Fruit fly (Drosophila melanogaster) whole organism, wandering third instar larva: ENCODE measurements around the gene CG32246.

Experiments used
- Abd-B ChIP-seq: fragments of >200 bp; optimal IDR thresholded peaks from 2 replicates; lab custom pipeline; 2017; ENCODE audit warnings: missing biosample characterization, missing genetic modification characterization
- CG9705 ChIP-seq: fragments of 200-800 bp; sonication (Bioruptor generic); optimal IDR thresholded peaks from 2 replicates; lab custom pipeline; 2018; ENCODE audit warnings: missing biosample characterization, mild to moderate bottlenecking, missing genetic modification characterization
- CrebA ChIP-seq: fragments of 200-800 bp; sonication (Bioruptor generic); optimal IDR thresholded peaks from 2 replicates; lab custom pipeline; 2016; ENCODE audit warnings: missing biosample characterization, mild to moderate bottlenecking, missing genetic modification characterization, borderline replicate concordance
- Dfd ChIP-seq: fragments of >200 bp; optimal IDR thresholded peaks from 2 replicates; lab custom pipeline; 2017; ENCODE audit warnings: missing biosample characterization, missing genetic modification characterization
- Dif ChIP-seq: fragments of 200-275, 200-300 bp; sonication (Bioruptor generic); optimal IDR thresholded peaks from 2 replicates; lab custom pipeline; 2018; ENCODE audit warnings: missing biosample characterization, missing genetic modification characterization; ENCODE audit not compliant: partially characterized antibody
- GATAd ChIP-seq: sonication (Bioruptor generic); optimal IDR thresholded peaks from 2 replicates; lab custom pipeline; 2016; ENCODE audit warnings: missing biosample characterization, missing genetic modification characterization
- HLH106 ChIP-seq: fragments of 200-800 bp; optimal IDR thresholded peaks from 3 replicates; lab custom pipeline; 2019; ENCODE audit warnings: missing biosample characterization, mild to moderate bottlenecking, missing genetic modification characterization, moderate library complexity
- Hnf4 ChIP-seq: fragments of 200-800 bp; sonication (Bioruptor generic); optimal IDR thresholded peaks from 2 replicates; lab custom pipeline; 2016; ENCODE audit warnings: missing biosample characterization, mild to moderate bottlenecking, missing genetic modification characterization
- Hr78 ChIP-seq: fragments of >200 bp; optimal IDR thresholded peaks from 2 replicates; lab custom pipeline; 2017; ENCODE audit warnings: missing biosample characterization, missing genetic modification characterization
- Hr83 ChIP-seq: fragments of 200-300 bp; sonication (Bioruptor generic); optimal IDR thresholded peaks from 2 replicates; lab custom pipeline; 2016; ENCODE audit warnings: missing biosample characterization, mild to moderate bottlenecking, missing genetic modification characterization, moderate library complexity; ENCODE audit not compliant: poor library complexity, severe bottlenecking
- Jra ChIP-seq: sonication (Bioruptor generic); optimal IDR thresholded peaks from 2 replicates; lab custom pipeline; 2016; ENCODE audit warnings: missing biosample characterization, missing genetic modification characterization
- Mio ChIP-seq: sonication (Bioruptor generic); optimal IDR thresholded peaks from 2 replicates; lab custom pipeline; 2016; ENCODE audit warnings: missing biosample characterization, missing genetic modification characterization
- Myc ChIP-seq: fragments of >200 bp; optimal IDR thresholded peaks from 2 replicates; lab custom pipeline; 2017
- N ChIP-seq: fragments of >200 bp; optimal IDR thresholded peaks from 2 replicates; lab custom pipeline; 2018; ENCODE audit warnings: missing biosample characterization, missing external identifiers, missing genetic modification characterization
- OdsH ChIP-seq: fragments of 200-800 bp; sonication (Bioruptor generic); optimal IDR thresholded peaks from 2 replicates; lab custom pipeline; 2016; ENCODE audit warnings: missing biosample characterization, mild to moderate bottlenecking, missing genetic modification characterization
- Rel ChIP-seq, 2 experiments: fragments of 200-800 bp; sonication (Bioruptor generic) in 1 of 2; optimal IDR thresholded peaks; 2 replicates in 1 of 2; 3 replicates in 1 of 2; lab custom pipeline; 2016 to 2019; ENCODE audit warnings: mild to moderate bottlenecking in 2 of 2, missing biosample characterization in 2 of 2, missing genetic modification characterization in 2 of 2, moderate library complexity in 1 of 2
- Sp1 ChIP-seq: fragments of 200-800 bp; sonication (Bioruptor generic); optimal IDR thresholded peaks from 3 replicates; lab custom pipeline; 2019; ENCODE audit warnings: missing biosample characterization, mild to moderate bottlenecking, missing genetic modification characterization, moderate library complexity
- Vsx2 ChIP-seq: fragments of 200-300, 225-300 bp; sonication (Bioruptor generic); optimal IDR thresholded peaks from 2 replicates; lab custom pipeline; 2018; ENCODE audit warnings: missing biosample characterization, missing genetic modification characterization; ENCODE audit not compliant: partially characterized antibody
- br ChIP-seq: fragments of 200-800 bp; sonication (Bioruptor generic); optimal IDR thresholded peaks from 2 replicates; lab custom pipeline; 2016; ENCODE audit warnings: missing biosample characterization, missing genetic modification characterization
- brk ChIP-seq: fragments of 200-800 bp; sonication (Bioruptor generic); optimal IDR thresholded peaks from 2 replicates; lab custom pipeline; 2016; ENCODE audit warnings: missing biosample characterization, mild to moderate bottlenecking, missing genetic modification characterization
- dl ChIP-seq, 2 experiments: fragments of 175-275, 200-275 bp in 1 of 2; fragments of 200-275 bp in 1 of 2; sonication (Bioruptor generic); optimal IDR thresholded peaks; lab custom pipeline; 2018; ENCODE audit warnings: mild to moderate bottlenecking in 2 of 2, missing biosample characterization in 2 of 2, missing genetic modification characterization in 2 of 2, moderate library complexity in 2 of 2; ENCODE audit not compliant: partially characterized antibody in 2 of 2, insufficient read depth in 1 of 2
- dmrt93B ChIP-seq: fragments of 200-800 bp; sonication (Bioruptor generic); optimal IDR thresholded peaks from 2 replicates; lab custom pipeline; 2018; ENCODE audit warnings: missing biosample characterization, mild to moderate bottlenecking, missing genetic modification characterization
- dsf ChIP-seq: sonication (Bioruptor generic); optimal IDR thresholded peaks from 2 replicates; lab custom pipeline; 2016; ENCODE audit warnings: missing biosample characterization, missing genetic modification characterization, borderline replicate concordance
- ey ChIP-seq: fragments of 200-800 bp; sonication (Bioruptor generic); optimal IDR thresholded peaks from 2 replicates; lab custom pipeline; 2016; ENCODE audit warnings: missing biosample characterization, missing genetic modification characterization
- foxo ChIP-seq, 2 experiments: fragments of 200-800 bp; sonication (Bioruptor generic); optimal IDR thresholded peaks; 2 replicates in 1 of 2; 3 replicates in 1 of 2; lab custom pipeline; 2016 to 2017; ENCODE audit warnings: missing biosample characterization in 2 of 2, missing genetic modification characterization in 2 of 2
- fru ChIP-seq: fragments of 200-800 bp; sonication (Bioruptor generic); optimal IDR thresholded peaks from 3 replicates; lab custom pipeline; 2016; ENCODE audit warnings: missing biosample characterization, mild to moderate bottlenecking, missing genetic modification characterization
- h ChIP-seq: fragments of 200-800 bp; sonication (Bioruptor generic); optimal IDR thresholded peaks from 3 replicates; lab custom pipeline; 2016; ENCODE audit warnings: missing biosample characterization, mild to moderate bottlenecking, missing genetic modification characterization
- jim ChIP-seq: fragments of 175-275, 200-325 bp; sonication (Bioruptor generic); optimal IDR thresholded peaks from 2 replicates; lab custom pipeline; 2016; ENCODE audit warnings: missing biosample characterization, mild to moderate bottlenecking, missing genetic modification characterization
- lola ChIP-seq: fragments of >200 bp; optimal IDR thresholded peaks from 2 replicates; lab custom pipeline; 2017; ENCODE audit warnings: missing biosample characterization, missing genetic modification characterization
- pan ChIP-seq: fragments of >200 bp; optimal IDR thresholded peaks from 2 replicates; lab custom pipeline; 2017
- psq ChIP-seq: fragments of 200-800 bp; sonication (Bioruptor generic); optimal IDR thresholded peaks from 3 replicates; lab custom pipeline; 2017; ENCODE audit warnings: missing biosample characterization, mild to moderate bottlenecking, missing genetic modification characterization, moderate library complexity
- rgr ChIP-seq: fragments of 200-800 bp; sonication (Bioruptor generic); optimal IDR thresholded peaks from 3 replicates; lab custom pipeline; 2016; ENCODE audit warnings: missing biosample characterization, mild to moderate bottlenecking, missing genetic modification characterization
- sage ChIP-seq: fragments of 200-800 bp; sonication (Bioruptor generic); optimal IDR thresholded peaks from 2 replicates; lab custom pipeline; 2016; ENCODE audit warnings: missing biosample characterization, mild to moderate bottlenecking, missing genetic modification characterization
- tai ChIP-seq: sonication (Bioruptor generic); optimal IDR thresholded peaks from 2 replicates; lab custom pipeline; 2016; ENCODE audit warnings: missing biosample characterization, missing genetic modification characterization
- usp ChIP-seq: fragments of >200 bp; optimal IDR thresholded peaks from 2 replicates; lab custom pipeline; 2017; ENCODE audit warnings: missing biosample characterization, missing genetic modification characterization
- woc ChIP-seq: sonication (Bioruptor generic); optimal IDR thresholded peaks from 2 replicates; lab custom pipeline; 2016; ENCODE audit warnings: missing biosample characterization, mild to moderate bottlenecking, missing genetic modification characterization

The CG32246 gene

dm6 chr3L:4603439-4603838, 17.6 kb upstream of the CG32246 start:
- TF ChIP-seq Hnf4 (no peak), h (GFP tag; lab: Kevin White, UChicago) (no peak), Myc (lab: Kevin White, UChicago) (no peak), Sp1 (GFP tag; lab: Kevin White, UChicago) (no peak), OdsH (no peak), dsf (no peak), ey (GFP tag; lab: Kevin White, UChicago) (no peak), Vsx2 (GFP tag; lab: Kevin White, UChicago) (no peak), sage (GFP tag; lab: Kevin White, UChicago) (no peak), Hr78 (GFP tag; lab: Kevin White, UChicago) (no peak), tai (GFP tag; lab: Kevin White, UChicago) (no peak), woc (GFP tag; lab: Kevin White, UChicago) (no peak), Dfd (no peak), CrebA (GFP tag; lab: Kevin White, UChicago) (no peak), HLH106 (tag; lab: Kevin White, UChicago) (no peak), foxo (GFP tag; optimal IDR thresholded peaks at IDR 0.05; lab: Kevin White, UChicago) (no peak)

DNA sequence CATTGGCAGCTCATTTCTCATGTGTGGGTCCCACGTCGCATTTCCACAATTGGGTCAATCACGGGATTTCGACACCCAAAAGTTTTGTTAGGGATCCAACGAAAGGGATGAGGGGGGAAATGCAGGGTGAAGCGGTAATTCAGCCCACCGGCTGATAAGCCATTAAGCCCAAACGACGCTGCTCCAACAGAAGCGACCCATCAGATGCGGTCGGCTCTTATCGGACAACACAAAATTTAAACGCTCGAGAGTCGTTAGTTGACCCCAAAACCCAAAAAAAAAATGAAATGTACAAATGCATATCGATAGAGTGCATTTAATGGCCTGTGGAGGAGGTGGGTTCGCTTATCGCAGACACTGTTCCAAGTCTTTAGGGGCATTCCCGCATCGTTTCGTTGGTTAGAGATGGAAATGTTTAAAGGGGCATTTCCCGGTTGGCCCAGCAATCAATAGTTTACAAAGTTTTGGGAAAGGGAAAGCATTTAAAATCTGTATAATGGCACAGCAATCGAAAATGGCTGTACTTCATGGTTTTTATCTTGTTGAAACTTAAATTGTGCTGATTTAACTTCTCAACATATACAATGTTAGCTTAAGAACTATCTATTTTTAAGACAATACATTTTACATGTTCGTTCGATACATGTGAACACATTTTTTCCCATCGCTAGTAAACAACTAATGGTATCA, 14.1 kb upstream of the CG32246 start:
- TF ChIP-seq Hr78 (GFP tag; lab: Kevin White, UChicago) (no peak), Rel (GFP tag; optimal IDR thresholded peaks at IDR 0.05; lab: Kevin White, UChicago) (no peak), Rel (tag; optimal IDR thresholded peaks at IDR 0.05; lab: Kevin White, UChicago) (peak; percentile 61)

DNA sequence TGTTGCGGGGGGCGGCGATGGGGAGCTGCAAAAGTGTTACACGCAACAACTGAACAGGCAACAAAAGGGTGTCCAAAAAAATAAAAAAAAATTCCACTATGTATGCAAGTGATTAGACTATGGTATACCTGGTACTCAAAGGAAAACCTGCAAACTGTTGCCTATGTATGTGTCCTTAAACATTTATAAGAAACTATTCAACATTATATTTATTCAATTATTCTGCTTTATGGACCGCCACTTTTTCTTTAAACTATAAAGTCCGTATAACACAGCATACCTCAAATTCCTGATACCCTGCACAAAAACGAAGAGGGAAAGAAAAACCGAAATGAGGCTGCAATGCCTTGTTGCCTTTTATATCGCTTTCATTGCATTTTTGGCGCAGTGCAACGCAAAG, 13.4 kb upstream of the CG32246 start:
- no peak for TF ChIP-seq Dif (GFP tag; lab: Kevin White, UChicago)
- no peak for TF ChIP-seq Hr83 (GFP tag; lab: Kevin White, UChicago)
- TF ChIP-seq foxo (GFP tag; optimal IDR thresholded peaks at IDR 0.05; lab: Kevin White, UChicago) = peak in 1 of 2 experiments; percentile 23
- TF ChIP-seq OdsH = no peak
- TF ChIP-seq h (GFP tag; lab: Kevin White, UChicago) = peak; percentile 32
- TF ChIP-seq ey (GFP tag; lab: Kevin White, UChicago) = peak; percentile 11
- peak; percentile 24 for TF ChIP-seq fru (GFP tag; lab: Kevin White, UChicago)
- peak; percentile 41 for TF ChIP-seq HLH106 (tag; lab: Kevin White, UChicago)
- no peak for TF ChIP-seq GATAd (GFP tag; lab: Kevin White, UChicago)
- TF ChIP-seq CrebA (GFP tag; lab: Kevin White, UChicago) = no peak
- TF ChIP-seq Rel (GFP tag; optimal IDR thresholded peaks at IDR 0.05; lab: Kevin White, UChicago) = no peak
- no peak for TF ChIP-seq Rel (tag; optimal IDR thresholded peaks at IDR 0.05; lab: Kevin White, UChicago)
- peak; percentile 21 for TF ChIP-seq psq
- peak; percentile 2 for TF ChIP-seq pan (lab: Kevin White, UChicago)

DNA sequence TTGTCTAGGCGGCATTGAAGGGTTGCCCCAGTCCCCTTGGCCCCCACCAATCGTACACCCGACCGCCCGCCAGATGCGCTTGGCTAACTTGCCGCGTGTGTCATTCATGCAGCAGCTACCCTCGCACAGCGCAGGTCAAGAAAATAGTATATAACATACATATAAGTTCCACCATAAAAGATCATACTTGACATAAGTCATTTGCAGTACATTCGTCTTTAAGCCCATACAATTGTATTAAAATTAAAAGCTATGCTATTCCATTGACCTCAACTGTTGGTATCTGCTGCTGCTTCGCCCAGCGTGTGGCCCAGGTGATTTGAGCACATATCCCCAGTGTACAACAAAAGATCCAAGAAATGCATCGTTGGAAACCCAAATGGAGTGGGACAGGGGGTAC, 9.7 kb upstream of the CG32246 start:
- TF ChIP-seq lola (GFP tag; lab: Kevin White, UChicago) (no peak), pan (lab: Kevin White, UChicago) (no peak), HLH106 (tag; lab: Kevin White, UChicago) (peak; percentile 40), Jra (GFP tag; lab: Kevin White, UChicago) (no peak), fru (GFP tag; lab: Kevin White, UChicago) (peak; percentile 67), CrebA (GFP tag; lab: Kevin White, UChicago) (no peak), rgr (GFP tag; lab: Kevin White, UChicago) (peak; percentile 56), Mio (GFP tag; lab: Kevin White, UChicago) (no peak), jim (GFP tag; lab: Kevin White, UChicago) (no peak), Hr78 (GFP tag; lab: Kevin White, UChicago) (no peak), woc (GFP tag; lab: Kevin White, UChicago) (peak; percentile 25), N (GFP tag; lab: Kevin White, UChicago) (no peak), brk (GFP tag; lab: Kevin White, UChicago) (no peak), Dif (GFP tag; lab: Kevin White, UChicago) (no peak), OdsH (peak; percentile 36), dsf (no peak), Myc (lab: Kevin White, UChicago) (no peak), ey (GFP tag; lab: Kevin White, UChicago) (peak; percentile 61), Rel (GFP tag; optimal IDR thresholded peaks at IDR 0.05; lab: Kevin White, UChicago) (no peak), Rel (tag; optimal IDR thresholded peaks at IDR 0.05; lab: Kevin White, UChicago) (no peak), tai (GFP tag; lab: Kevin White, UChicago) (no peak), Vsx2 (GFP tag; lab: Kevin White, UChicago) (no peak), psq (peak; percentile 26), foxo (GFP tag; optimal IDR thresholded peaks at IDR 0.05; lab: Kevin White, UChicago) (peak in 1 of 2 experiments; percentile 65), dmrt93B (GFP tag; lab: Kevin White, UChicago) (no peak), sage (GFP tag; lab: Kevin White, UChicago) (peak; percentile 4), usp (GFP tag; lab: Kevin White, UChicago) (no peak), br (GFP tag; lab: Kevin White, UChicago) (peak; percentile 43), Sp1 (GFP tag; lab: Kevin White, UChicago) (peak; percentile 14), Dfd (no peak), h (GFP tag; lab: Kevin White, UChicago) (peak; percentile 67), Hr83 (GFP tag; lab: Kevin White, UChicago) (no peak), CG9705 (no peak), dl (GFP tag; optimal IDR thresholded peaks at IDR 0.05; lab: Kevin White, UChicago; ENCODE audit: insufficient read depth in 1 of 2, partially characterized antibody in 2 of 2) (no peak), GATAd (GFP tag; lab: Kevin White, UChicago) (no peak), Hnf4 (peak; percentile 47), Abd-B (GFP tag; lab: Kevin White, UChicago) (no peak)
